Worm (Caenorhabditis elegans) whole organism, L2 larva: Measurements from ENCODE around the gene B0432.9.

Experiments
- C34F6.9 ChIP-seq: fragments of 150-350 bp; optimal IDR thresholded peaks from 2 replicates; lab custom pipeline; 2014; ENCODE audit warnings: missing biosample characterization, missing genetic modification characterization
- Y55F3AM.14 ChIP-seq: fragments of 200-800 bp; sonication (Bioruptor generic); optimal IDR thresholded peaks from 2 replicates; lab custom pipeline; 2018; ENCODE audit warnings: mild to moderate bottlenecking, missing genetic modification characterization, missing compliant biosample characterization
- blmp-1 ChIP-seq: sonication (generic microtip); optimal IDR thresholded peaks from 2 replicates; lab custom pipeline; 2017; ENCODE audit warnings: missing genetic modification characterization, mild to moderate bottlenecking, missing compliant biosample characterization, antibody characterized with exemption, moderate library complexity; ENCODE audit not compliant: insufficient read depth
- ceh-82 ChIP-seq: fragments of 150-350 bp; optimal IDR thresholded peaks from 2 replicates; lab custom pipeline; 2014; ENCODE audit warnings: missing biosample characterization, missing genetic modification characterization
- crh-2 ChIP-seq: sonication (generic microtip); optimal IDR thresholded peaks from 2 replicates; lab custom pipeline; 2017; ENCODE audit warnings: missing biosample characterization, missing genetic modification characterization
- fos-1 ChIP-seq: fragments of 150-350 bp; optimal IDR thresholded peaks from 2 replicates; lab custom pipeline; 2014; ENCODE audit warnings: missing biosample characterization, missing genetic modification characterization
- lsy-2 ChIP-seq, 2 experiments: fragments of 150-350 bp in 1 of 2; sonication (generic microtip) in 1 of 2; optimal IDR thresholded peaks; 2 replicates each; lab custom pipeline; 2014 to 2017; ENCODE audit warnings: missing biosample characterization in 2 of 2, missing genetic modification characterization in 2 of 2
- mab-5 ChIP-seq: fragments of 150-350 bp; optimal IDR thresholded peaks from 2 replicates; lab custom pipeline; 2014; ENCODE audit warnings: missing biosample characterization, missing genetic modification characterization
- skn-1 ChIP-seq: sonication (generic microtip); optimal IDR thresholded peaks from 2 replicates; lab custom pipeline; 2017; ENCODE audit warnings: missing biosample characterization, missing genetic modification characterization
- unc-55 ChIP-seq: fragments of 150-350 bp; sonication (generic microtip); optimal IDR thresholded peaks from 3 replicates; lab custom pipeline; 2014; ENCODE audit warnings: missing biosample characterization, missing genetic modification reagents, missing genetic modification characterization
- unc-62 ChIP-seq: fragments of 150-350 bp; optimal IDR thresholded peaks from 2 replicates; lab custom pipeline; 2014; ENCODE audit warnings: missing biosample characterization, missing genetic modification reagents, missing genetic modification characterization
- zag-1 ChIP-seq: fragments of 150-350 bp; optimal IDR thresholded peaks from 2 replicates; lab custom pipeline; 2014; ENCODE audit warnings: missing biosample characterization, missing genetic modification characterization

DNA sequence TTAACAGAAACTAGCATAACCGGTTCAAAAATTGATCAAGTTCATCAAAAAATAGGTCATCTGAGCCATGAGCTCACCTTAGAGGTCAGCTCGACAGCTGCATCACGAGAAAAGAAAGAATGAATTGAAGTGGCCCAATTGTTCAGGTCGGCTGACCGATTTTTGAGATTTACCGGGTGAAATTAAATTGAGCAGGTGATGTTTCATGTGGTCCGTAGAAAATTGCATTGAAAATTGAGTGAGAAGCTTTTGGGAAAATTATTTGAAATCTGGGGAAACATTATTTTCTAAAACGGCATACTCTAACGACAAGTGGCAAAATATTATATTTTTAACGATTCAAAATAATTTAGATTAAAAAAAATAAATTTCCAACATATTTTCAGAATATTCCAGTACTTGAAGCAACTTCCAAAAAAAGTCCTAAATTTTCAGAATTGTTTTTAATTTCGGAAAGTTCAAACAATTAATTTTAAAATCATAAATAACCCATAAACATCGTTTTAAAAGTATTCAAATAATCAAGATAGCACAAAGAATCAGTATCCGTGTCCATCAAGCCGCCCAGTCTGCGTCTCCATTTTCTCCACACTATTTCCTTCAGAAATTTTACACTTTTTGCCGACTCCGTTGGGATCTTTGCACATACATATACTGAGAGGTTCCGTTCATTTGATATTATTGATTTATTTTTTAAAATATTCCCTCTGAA, 42.3 kb upstream of the B0432.9 start, which contains the start of gene sgcb-1:
- TF ChIP-seq blmp-1 (tag; lab: Kevin White, UChicago) = no peak
- TF ChIP-seq crh-2 (tag; lab: Kevin White, UChicago) = no peak
- no peak for TF ChIP-seq unc-62 (GFP tag; lab: Kevin White, UChicago)
- no peak for TF ChIP-seq C34F6.9 (tag; lab: Kevin White, UChicago)
- no peak for TF ChIP-seq ceh-82 (tag; lab: Kevin White, UChicago)
- TF ChIP-seq Y55F3AM.14 (GFP tag; lab: Kevin White, UChicago) = no peak
- no peak for TF ChIP-seq lsy-2 (tag; optimal IDR thresholded peaks at IDR 0.05; lab: Kevin White, UChicago)
- no peak for TF ChIP-seq unc-55 (GFP tag; lab: Kevin White, UChicago)
- no peak for TF ChIP-seq zag-1 (tag; lab: Kevin White, UChicago)
- no peak for TF ChIP-seq fos-1
- TF ChIP-seq skn-1 (tag; lab: Kevin White, UChicago) = no peak
- no peak for TF ChIP-seq mab-5
